Fruit fly (Drosophila melanogaster): ENCODE results near the gene CG14569.

DNA sequence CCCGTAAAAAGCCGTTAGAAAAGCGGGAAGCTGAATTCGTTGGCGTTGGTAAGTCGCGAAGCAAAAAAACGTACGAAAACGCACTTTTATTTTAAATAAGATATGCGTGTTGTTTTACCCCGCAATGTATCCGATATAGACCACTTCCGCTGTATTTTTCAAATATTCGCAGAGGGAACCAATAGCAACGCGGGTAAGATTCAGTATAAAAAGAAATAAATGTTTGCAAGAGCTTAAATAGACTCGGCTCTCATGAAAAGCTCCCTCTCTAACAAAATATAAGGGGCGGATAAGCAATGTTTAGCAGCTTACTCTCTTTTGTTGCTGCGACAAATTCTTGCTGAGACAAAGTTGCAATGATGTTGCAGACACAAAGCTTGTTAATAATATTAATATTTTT is 39.0 kb upstream of the CG14569 start, which contains the start of gene Syn1:
- no peak for TF ChIP-seq CTCF (optimal IDR thresholded peaks at IDR 0.05)
- TF ChIP-seq CG8478 (optimal IDR thresholded peaks at IDR 0.05) = no peak

Data from S2 (cell line).